Worm (Caenorhabditis elegans) whole organism, L4/young adult: ENCODE results near the gene Y38C1BA.1.

Source experiments
- W03F9.2 ChIP-seq: fragments of 150-350 bp; optimal IDR thresholded peaks from 2 replicates; lab custom pipeline; 2014; ENCODE audit warnings: missing biosample characterization, missing genetic modification characterization
- dao-5 ChIP-seq: sonication (generic microtip); optimal IDR thresholded peaks from 2 replicates; lab custom pipeline; 2016; ENCODE audit warnings: missing genotype, missing genetic modification characterization, moderate library complexity, missing compliant biosample characterization

ce11 chrIV:1846451-1846850 lies 42.7 kb upstream of the Y38C1BA.1 start:
- TF ChIP-seq dao-5 (tag; lab: Kevin White, UChicago) = no peak
- TF ChIP-seq W03F9.2 (tag; lab: Kevin White, UChicago) = no peak
